Worm (Caenorhabditis elegans): Measurements from ENCODE around the gene lbp-7.

The lbp-7 gene

DNA sequence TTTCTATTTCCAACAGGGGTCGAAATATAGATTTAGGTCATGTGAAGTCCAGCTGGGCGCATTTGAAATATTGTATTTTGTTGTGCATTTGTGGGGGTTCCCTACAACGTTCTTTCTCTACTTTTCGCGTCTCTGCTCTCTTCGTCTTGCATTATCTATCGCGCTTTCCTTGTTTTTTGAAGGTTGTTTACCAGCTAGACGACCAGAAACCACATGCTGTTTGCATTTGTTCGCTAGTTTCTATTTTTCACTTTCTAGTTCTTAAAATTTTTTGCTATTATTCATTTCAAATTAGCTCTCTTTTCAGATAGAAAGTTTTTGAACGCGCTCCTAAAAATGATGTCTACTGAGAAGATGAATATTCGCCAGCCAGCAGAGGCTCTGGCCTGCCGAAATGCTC is 39.9 kb upstream of the lbp-7 start, which contains the start of gene F55B12.10:
TSS of gene F55B12.10 (plus strand) at position 301 of the 400 bp plus-strand sequence.
- no peak for TF ChIP-seq mec-3 (tag; optimal IDR thresholded peaks at IDR 0.05; ENCODE audit: borderline replicate concordance)
- TF ChIP-seq ceh-18 (tag; optimal IDR thresholded peaks at IDR 0.05): no peak
- TF ChIP-seq ceh-34 (tag; optimal IDR thresholded peaks at IDR 0.05): no peak
- TF ChIP-seq pha-4 (tag; optimal IDR thresholded peaks at IDR 0.05): no peak
- TF ChIP-seq syd-9 (tag; optimal IDR thresholded peaks at IDR 0.05): no peak
- TF ChIP-seq lin-11 (tag; optimal IDR thresholded peaks at IDR 0.05): no peak
- TF ChIP-seq C38D4.7 (GFP tag; optimal IDR thresholded peaks at IDR 0.05): no peak
- TF ChIP-seq C08G9.2 (tag; optimal IDR thresholded peaks at IDR 0.05): no peak
- TF ChIP-seq ceh-48 (tag; optimal IDR thresholded peaks at IDR 0.05): no peak
- no peak for TF ChIP-seq sox-4 (tag; optimal IDR thresholded peaks at IDR 0.05)
- no peak for TF ChIP-seq K09A11.1 (tag; optimal IDR thresholded peaks at IDR 0.05; ENCODE audit: insufficient read depth)
- no peak for TF ChIP-seq lim-6 (tag; optimal IDR thresholded peaks at IDR 0.05)
- no peak for TF ChIP-seq nfya-1 (tag; optimal IDR thresholded peaks at IDR 0.05)
- TF ChIP-seq T23F11.4 (GFP tag; optimal IDR thresholded peaks at IDR 0.05): no peak
- TF ChIP-seq pros-1 (tag; optimal IDR thresholded peaks at IDR 0.05): no peak
- no peak for TF ChIP-seq ahr-1 (tag; optimal IDR thresholded peaks at IDR 0.05)
- TF ChIP-seq dve-1 (tag; optimal IDR thresholded peaks at IDR 0.05): no peak
- no peak for TF ChIP-seq elt-4 (tag; optimal IDR thresholded peaks at IDR 0.05)
- no peak for TF ChIP-seq che-1 (tag; optimal IDR thresholded peaks at IDR 0.05)
- no peak for TF ChIP-seq pax-1 (tag; optimal IDR thresholded peaks at IDR 0.05)

DNA sequence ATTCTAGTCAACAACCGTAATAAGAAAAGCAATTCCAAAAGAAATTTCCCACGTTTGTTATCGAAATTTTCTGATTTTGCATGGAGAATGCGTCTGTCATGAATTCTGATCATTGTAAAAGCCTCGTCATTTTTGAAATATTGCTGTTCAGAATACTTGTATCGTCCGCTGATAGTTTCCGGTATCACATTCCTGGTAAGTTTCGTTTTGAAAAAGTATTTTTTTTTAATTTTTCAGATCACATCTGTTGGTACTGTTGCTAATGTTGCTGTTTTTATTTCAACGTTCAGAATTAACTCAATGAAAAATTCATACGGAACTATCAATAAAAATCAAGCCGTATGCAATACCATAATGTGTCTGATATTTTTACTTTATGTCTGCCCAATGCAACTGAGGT is 38.4 kb upstream of the lbp-7 start, which contains the start of gene srx-17:
TSS of gene srx-17 (plus strand) at position 301 of the 400 bp plus-strand sequence.
- TF ChIP-seq che-1 (tag; optimal IDR thresholded peaks at IDR 0.05): no peak
- no peak for TF ChIP-seq hlh-15 (tag; optimal IDR thresholded peaks at IDR 0.05)
- no peak for TF ChIP-seq ets-4 (tag; optimal IDR thresholded peaks at IDR 0.05)
- TF ChIP-seq ref-2 (tag; optimal IDR thresholded peaks at IDR 0.05): no peak
- no peak for TF ChIP-seq eyg-1 (tag; optimal IDR thresholded peaks at IDR 0.05)
- no peak for TF ChIP-seq hlh-8 (tag; optimal IDR thresholded peaks at IDR 0.05)
- no peak for TF ChIP-seq ceh-14 (tag; optimal IDR thresholded peaks at IDR 0.05)
- TF ChIP-seq nfya-1 (tag; optimal IDR thresholded peaks at IDR 0.05): no peak
- TF ChIP-seq pat-9 (tag; optimal IDR thresholded peaks at IDR 0.05): no peak
- TF ChIP-seq C38D4.7 (GFP tag; optimal IDR thresholded peaks at IDR 0.05): no peak
- TF ChIP-seq F13H6.1 (tag; optimal IDR thresholded peaks at IDR 0.05): no peak

DNA sequence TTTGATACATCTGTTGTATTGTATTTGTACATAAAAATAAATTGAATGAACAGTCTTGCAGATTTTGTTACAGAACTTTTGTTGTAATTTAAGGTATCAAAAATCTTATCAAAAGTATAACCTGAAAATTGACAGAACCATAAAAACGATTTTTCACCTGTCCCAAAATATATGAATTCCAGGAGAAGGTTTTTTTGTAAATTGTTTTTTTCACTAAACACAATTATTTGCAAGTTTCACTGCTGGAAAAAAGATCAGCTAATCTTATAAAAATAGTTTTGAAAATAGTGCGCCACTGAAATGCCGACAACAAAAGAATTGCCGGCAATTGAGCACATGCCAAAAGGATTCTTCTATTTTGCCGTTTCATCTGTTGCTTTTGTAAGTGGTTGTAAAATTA is 36.2 kb upstream of the lbp-7 start, which contains the start of gene srx-130:
TSS of gene srx-130 (plus strand) at position 301 of the 400 bp plus-strand sequence.
- TF ChIP-seq eyg-1 (tag; optimal IDR thresholded peaks at IDR 0.05) (no peak), fkh-6 (tag; optimal IDR thresholded peaks at IDR 0.05) (no peak), pqm-1 (tag; optimal IDR thresholded peaks at IDR 0.05) (no peak), K09A11.1 (tag; optimal IDR thresholded peaks at IDR 0.05; ENCODE audit: insufficient read depth) (no peak), ztf-16 (tag; optimal IDR thresholded peaks at IDR 0.05) (no peak), unc-86 (tag; optimal IDR thresholded peaks at IDR 0.05) (no peak), dve-1 (tag; optimal IDR thresholded peaks at IDR 0.05) (no peak), ceh-24 (tag; optimal IDR thresholded peaks at IDR 0.05) (no peak), ceh-31 (tag; optimal IDR thresholded peaks at IDR 0.05) (no peak), sox-2 (GFP tag; IDR thresholded peaks at IDR 0.05) (no peak), lim-6 (tag; optimal IDR thresholded peaks at IDR 0.05) (no peak), unc-55 (GFP tag; optimal IDR thresholded peaks at IDR 0.05) (no peak), hlh-13 (GFP tag; optimal IDR thresholded peaks at IDR 0.05) (no peak), ceh-19 (GFP tag; optimal IDR thresholded peaks at IDR 0.05) (no peak), pag-3 (tag; optimal IDR thresholded peaks at IDR 0.05; ENCODE audit: borderline replicate concordance) (no peak), pax-1 (tag; optimal IDR thresholded peaks at IDR 0.05) (no peak), dmd-4 (tag; optimal IDR thresholded peaks at IDR 0.05; ENCODE audit: borderline replicate concordance) (no peak), madf-2 (tag; optimal IDR thresholded peaks at IDR 0.05) (no peak), nhr-11 (tag; optimal IDR thresholded peaks at IDR 0.05) (no peak), ahr-1 (tag; optimal IDR thresholded peaks at IDR 0.05) (no peak)
